Worm (Caenorhabditis elegans) whole organism, L4 larva: ENCODE measurements around the gene pals-31.

Experiments used
- dmd-6 ChIP-seq: fragments of 200-800 bp; sonication (Bioruptor generic); IDR thresholded peaks from 2 replicates; pipeline ENCODE4 v1.3.6; 2022; ENCODE audit warnings: missing genetic modification reagents, missing genetic modification characterization, missing compliant biosample characterization
- hif-1 ChIP-seq, 2 experiments: sonication (generic microtip); optimal IDR thresholded peaks; 2 replicates each; lab custom pipeline; 2016 to 2017; ENCODE audit warnings: missing compliant biosample characterization in 2 of 2, missing genetic modification characterization in 2 of 2, missing genetic modification reagents in 2 of 2, missing genotype in 2 of 2, mild to moderate bottlenecking in 1 of 2
- pha-4 ChIP-seq, 2 experiments: fragments of 150-350 bp in 1 of 2; fragments of 200-800 bp in 1 of 2; sonication (Bioruptor generic) in 1 of 2; IDR thresholded peaks in 1 of 2; optimal IDR thresholded peaks in 1 of 2; 2 replicates each; pipeline versions ENCODE4 v1.3.6 to Lab custom; 2014 to 2022; ENCODE audit warnings: missing genetic modification characterization in 2 of 2, missing genetic modification reagents in 2 of 2, missing biosample characterization in 1 of 2, missing compliant biosample characterization in 1 of 2

ce11 chrV:626321-626720 is 10.1 kb upstream of the pals-31 start, which contains the start of gene F48G7.7:
- no peak for TF ChIP-seq pha-4 (GFP tag; IDR thresholded peaks at IDR 0.05; lab: Robert Waterston, UW)
- TF ChIP-seq pha-4 (tag; optimal IDR thresholded peaks at IDR 0.05; lab: Kevin White, UChicago), result no peak
- TF ChIP-seq dmd-6 (GFP tag; lab: Robert Waterston, UW), result no peak
- no peak for TF ChIP-seq hif-1 (tag; optimal IDR thresholded peaks at IDR 0.05; lab: Kevin White, UChicago)
